Worm (Caenorhabditis elegans) whole organism, early embryonic: ENCODE results near the gene tra-2.

Source experiments
- B0310.2 ChIP-seq: sonication (generic microtip); optimal IDR thresholded peaks from 2 replicates; lab custom pipeline; 2016; ENCODE audit warnings: mild to moderate bottlenecking, missing genetic modification characterization, missing compliant biosample characterization
- F13C5.2 ChIP-seq: sonication (generic microtip); optimal IDR thresholded peaks from 2 replicates; lab custom pipeline; 2017; ENCODE audit warnings: mild to moderate bottlenecking, missing genetic modification characterization, inconsistent platforms, missing compliant biosample characterization
- ama-1 ChIP-seq: fragments of 150-350 bp; optimal IDR thresholded peaks from 2 replicates; lab custom pipeline; 2014
- ceh-13 ChIP-seq: fragments of 200-800 bp; sonication (Bioruptor generic); optimal IDR thresholded peaks from 2 replicates; lab custom pipeline; 2018; ENCODE audit warnings: mild to moderate bottlenecking, missing genetic modification characterization, missing compliant biosample characterization
- flt-1 ChIP-seq: fragments of 200-800 bp; sonication (Bioruptor generic); IDR thresholded peaks from 2 replicates; pipeline ENCODE4 v1.3.6; 2022; ENCODE audit warnings: missing genetic modification characterization, missing compliant biosample characterization
- tra-4 ChIP-seq: sonication (generic microtip); optimal IDR thresholded peaks from 2 replicates; lab custom pipeline; 2017; ENCODE audit warnings: missing genetic modification characterization, missing compliant biosample characterization

ce11 chrII:6923792-6924191 is 41.7 kb downstream of the tra-2 start:
- TF ChIP-seq flt-1 (no peak), ama-1 (lab: Kevin White, UChicago) (no peak), F13C5.2 (tag; lab: Kevin White, UChicago) (no peak), B0310.2 (tag; lab: Kevin White, UChicago) (no peak), ceh-13 (GFP tag; lab: Kevin White, UChicago) (no peak), tra-4 (tag; lab: Kevin White, UChicago) (no peak)
